Worm (Caenorhabditis elegans) whole organism, mixed stage, embryonic: ENCODE results near the gene mrps-28.

Experiments
- M03D4.4 ChIP-seq: sonication (generic microtip); optimal IDR thresholded peaks from 2 replicates; lab custom pipeline; 2017; ENCODE audit warnings: mild to moderate bottlenecking, missing genetic modification characterization, missing compliant biosample characterization
- blmp-1 ChIP-seq: fragments of 150-350 bp; optimal IDR thresholded peaks from 2 replicates; lab custom pipeline; 2014; ENCODE audit warnings: missing biosample characterization, missing genetic modification characterization
- ceh-39 ChIP-seq: fragments of 150-350 bp; optimal IDR thresholded peaks from 2 replicates; lab custom pipeline; 2014; ENCODE audit warnings: missing biosample characterization, missing genetic modification characterization
- ceh-43 ChIP-seq: fragments of 200-800 bp; sonication (Bioruptor generic); optimal IDR thresholded peaks from 2 replicates; lab custom pipeline; 2018; ENCODE audit warnings: mild to moderate bottlenecking, missing genetic modification characterization, moderate library complexity, missing compliant biosample characterization
- ceh-83 ChIP-seq: fragments of 200-800 bp; sonication (Bioruptor generic); optimal IDR thresholded peaks from 2 replicates; lab custom pipeline; 2018; ENCODE audit warnings: mild to moderate bottlenecking, missing genetic modification characterization, missing compliant biosample characterization
- ces-1 ChIP-seq: fragments of 150-350 bp; optimal IDR thresholded peaks from 2 replicates; lab custom pipeline; 2014; ENCODE audit warnings: missing biosample characterization, missing genetic modification reagents, missing genetic modification characterization
- cnd-1 ChIP-seq: fragments of 200-800 bp; sonication (Bioruptor generic); optimal IDR thresholded peaks from 2 replicates; lab custom pipeline; 2018; ENCODE audit warnings: mild to moderate bottlenecking, missing genetic modification characterization, missing compliant biosample characterization
- drap-1 ChIP-seq: fragments of 200-800 bp; sonication (Bioruptor generic); optimal IDR thresholded peaks from 3 replicates; lab custom pipeline; 2018; ENCODE audit warnings: mild to moderate bottlenecking, missing genetic modification characterization, missing compliant biosample characterization
- elt-1 ChIP-seq: sonication (generic microtip); optimal IDR thresholded peaks from 2 replicates; lab custom pipeline; 2017; ENCODE audit warnings: missing genetic modification characterization, mild to moderate bottlenecking, missing compliant biosample characterization, antibody characterized with exemption, moderate library complexity, borderline replicate concordance; ENCODE audit not compliant: insufficient read depth
- elt-3 ChIP-seq: fragments of 150-350 bp; optimal IDR thresholded peaks from 2 replicates; lab custom pipeline; 2014; ENCODE audit warnings: missing biosample characterization, missing genetic modification characterization
- flh-1 ChIP-seq: fragments of 200-800 bp; sonication (Bioruptor generic); optimal IDR thresholded peaks from 2 replicates; lab custom pipeline; 2018; ENCODE audit warnings: mild to moderate bottlenecking, missing genetic modification characterization, moderate library complexity, missing compliant biosample characterization
- ham-2 ChIP-seq: fragments of 200-800 bp; sonication (Bioruptor generic); optimal IDR thresholded peaks from 2 replicates; lab custom pipeline; 2018; ENCODE audit warnings: mild to moderate bottlenecking, missing genetic modification characterization, missing compliant biosample characterization
- hlh-1 ChIP-seq: fragments of 150-350 bp; optimal IDR thresholded peaks from 2 replicates; lab custom pipeline; 2014; ENCODE audit warnings: missing biosample characterization, missing genetic modification reagents, missing genetic modification characterization
- lin-13 ChIP-seq: fragments of 150-350 bp; optimal IDR thresholded peaks from 2 replicates; lab custom pipeline; 2014; ENCODE audit warnings: missing biosample characterization, missing genetic modification characterization
- lin-32 ChIP-seq: fragments of 200-800 bp; sonication (Bioruptor generic); optimal IDR thresholded peaks from 2 replicates; lab custom pipeline; 2018; ENCODE audit warnings: mild to moderate bottlenecking, missing genetic modification characterization, missing compliant biosample characterization
- lsy-2 ChIP-seq: fragments of 150-350 bp; optimal IDR thresholded peaks from 2 replicates; lab custom pipeline; 2014; ENCODE audit warnings: missing biosample characterization, missing genetic modification characterization
- mab-5 ChIP-seq: fragments of 150-350 bp; optimal IDR thresholded peaks from 2 replicates; lab custom pipeline; 2014; ENCODE audit warnings: missing biosample characterization, missing genetic modification characterization
- mep-1 ChIP-seq: fragments of 150-350 bp; optimal IDR thresholded peaks from 2 replicates; lab custom pipeline; 2017; ENCODE audit warnings: missing biosample characterization, missing genetic modification reagents, missing genetic modification characterization, inconsistent platforms
- mls-2 ChIP-seq: sonication (generic microtip); optimal IDR thresholded peaks from 2 replicates; lab custom pipeline; 2016; ENCODE audit warnings: mild to moderate bottlenecking, missing genetic modification characterization, moderate library complexity, missing compliant biosample characterization
- nhr-12 ChIP-seq: fragments of 150-350 bp; optimal IDR thresholded peaks from 2 replicates; lab custom pipeline; 2014; ENCODE audit warnings: missing biosample characterization, missing genetic modification characterization
- nhr-2 ChIP-seq: fragments of 150-350 bp; optimal IDR thresholded peaks from 2 replicates; lab custom pipeline; 2014; ENCODE audit warnings: missing biosample characterization, missing genetic modification characterization
- nhr-237 ChIP-seq: fragments of 150-350 bp; optimal IDR thresholded peaks from 2 replicates; lab custom pipeline; 2014; ENCODE audit warnings: missing biosample characterization, missing genetic modification characterization
- nhr-28 ChIP-seq: fragments of 150-350 bp; optimal IDR thresholded peaks from 2 replicates; lab custom pipeline; 2014; ENCODE audit warnings: missing biosample characterization, missing genetic modification characterization
- pha-4 ChIP-seq: fragments of 150-350 bp; optimal IDR thresholded peaks from 2 replicates; lab custom pipeline; 2018; ENCODE audit warnings: missing biosample characterization, missing genetic modification reagents, missing genetic modification characterization
- sem-2 ChIP-seq: fragments of 200-800 bp; sonication (Bioruptor generic); optimal IDR thresholded peaks from 2 replicates; lab custom pipeline; 2018; ENCODE audit warnings: mild to moderate bottlenecking, missing genetic modification characterization, missing compliant biosample characterization
- snpc-4 ChIP-seq: fragments of 150-350 bp; optimal IDR thresholded peaks from 2 replicates; lab custom pipeline; 2014; ENCODE audit warnings: missing biosample characterization, missing genetic modification characterization
- sptf-1 ChIP-seq: sonication (generic microtip); optimal IDR thresholded peaks from 2 replicates; lab custom pipeline; 2017; ENCODE audit warnings: mild to moderate bottlenecking, missing genetic modification characterization, moderate library complexity, missing compliant biosample characterization
- tbx-8 ChIP-seq: fragments of 200-800 bp; sonication (Bioruptor generic); optimal IDR thresholded peaks from 2 replicates; lab custom pipeline; 2018; ENCODE audit warnings: mild to moderate bottlenecking, missing genetic modification characterization, moderate library complexity, missing compliant biosample characterization
- unc-120 ChIP-seq: sonication (generic microtip); optimal IDR thresholded peaks from 2 replicates; lab custom pipeline; 2017; ENCODE audit warnings: missing genetic modification characterization, missing compliant biosample characterization; ENCODE audit not compliant: poor library complexity, severe bottlenecking
- unc-39 ChIP-seq: fragments of 150-350 bp; optimal IDR thresholded peaks from 2 replicates; lab custom pipeline; 2014; ENCODE audit warnings: missing biosample characterization, missing genetic modification characterization
- unc-62 ChIP-seq: fragments of 150-350 bp; optimal IDR thresholded peaks from 2 replicates; lab custom pipeline; 2014; ENCODE audit warnings: missing biosample characterization, missing genetic modification reagents, missing genetic modification characterization
- zip-8 ChIP-seq: fragments of 150-350 bp; optimal IDR thresholded peaks from 2 replicates; lab custom pipeline; 2014; ENCODE audit warnings: missing biosample characterization, missing genetic modification characterization
- ztf-11 ChIP-seq: fragments of 150-350 bp; optimal IDR thresholded peaks from 2 replicates; lab custom pipeline; 2014; ENCODE audit warnings: missing biosample characterization, missing genetic modification characterization

mrps-28 gene

ce11 chrV:19623523-19624312 lies 20.3 kb upstream of the mrps-28 start:
- TF ChIP-seq nhr-12 (no peak), unc-39 (tag; lab: Kevin White, UChicago) (no peak), sem-2 (GFP tag; lab: Kevin White, UChicago) (no peak), drap-1 (GFP tag; lab: Kevin White, UChicago) (no peak), elt-1 (tag; lab: Kevin White, UChicago) (peak; percentile 64), lin-13 (tag; lab: Kevin White, UChicago) (no peak), ham-2 (GFP tag; lab: Kevin White, UChicago) (peak; percentile 36), ceh-39 (tag; lab: Kevin White, UChicago) (no peak), unc-62 (GFP tag; lab: Kevin White, UChicago) (no peak)

DNA sequence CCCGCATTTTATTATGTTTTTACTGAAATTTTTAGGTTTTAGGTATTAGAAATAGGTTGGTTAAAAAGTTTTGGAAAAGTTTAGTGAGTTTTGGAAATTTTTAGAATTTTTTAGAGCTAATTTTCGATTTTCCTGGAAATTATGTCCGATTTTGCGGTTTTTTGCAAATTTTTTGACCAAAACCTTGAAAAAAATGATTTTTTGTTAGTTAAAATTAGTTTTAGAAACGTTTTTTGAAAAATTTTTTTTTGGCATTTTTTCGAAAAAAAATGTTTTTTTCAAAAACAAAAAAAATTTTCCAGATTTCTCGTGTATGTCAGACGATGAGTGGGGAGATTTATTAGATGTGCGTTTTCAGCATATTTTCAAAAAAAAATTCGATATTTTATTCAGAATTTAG lies 19.3 kb upstream of the mrps-28 start, which contains the start of gene dyf-19:
TSS of gene dyf-19 (plus strand) at position 301 of the 400 bp plus-strand sequence.
- no peak for TF ChIP-seq lin-32
- TF ChIP-seq nhr-2 = no peak
- TF ChIP-seq sptf-1 (tag; lab: Kevin White, UChicago) = no peak
- no peak for TF ChIP-seq cnd-1 (tag; lab: Kevin White, UChicago)
- no peak for TF ChIP-seq ztf-11 (tag; lab: Kevin White, UChicago)
- TF ChIP-seq mls-2 (tag; lab: Kevin White, UChicago) = no peak
- no peak for TF ChIP-seq unc-120 (tag; lab: Kevin White, UChicago)
- TF ChIP-seq nhr-12 = no peak
- TF ChIP-seq mep-1 (tag; lab: Kevin White, UChicago) = no peak
- TF ChIP-seq flh-1 (GFP tag; lab: Kevin White, UChicago) = no peak
- TF ChIP-seq nhr-237 = no peak
- TF ChIP-seq ceh-83 (GFP tag; lab: Kevin White, UChicago) = no peak
- no peak for TF ChIP-seq ces-1
- no peak for TF ChIP-seq zip-8 (tag; lab: Kevin White, UChicago)
- no peak for TF ChIP-seq snpc-4
- TF ChIP-seq elt-3 (tag; lab: Kevin White, UChicago) = no peak
- no peak for TF ChIP-seq blmp-1 (tag; lab: Kevin White, UChicago)
- no peak for TF ChIP-seq sem-2 (GFP tag; lab: Kevin White, UChicago)
- TF ChIP-seq, all 35 proteins: peak for 0

DNA sequence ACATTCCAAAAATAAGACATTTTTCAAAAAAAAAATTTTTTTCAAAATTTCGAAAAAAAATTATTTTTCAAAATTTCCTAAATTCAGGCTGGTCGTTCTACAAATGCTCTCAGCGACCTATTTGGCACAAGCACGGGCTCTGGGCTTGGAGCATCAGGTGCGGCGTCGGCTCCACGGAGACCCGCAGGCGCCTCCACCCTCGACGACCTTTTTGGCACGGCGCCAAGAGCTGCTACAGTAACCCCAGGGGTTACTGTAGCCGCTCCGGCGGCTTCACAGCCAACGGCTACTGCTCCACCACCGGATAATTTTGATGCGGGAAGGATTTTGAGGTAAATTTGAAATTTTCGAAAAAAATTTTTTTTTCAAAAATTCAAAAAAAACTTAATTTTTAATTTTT lies 18.3 kb upstream of the mrps-28 start:
- no peak for TF ChIP-seq unc-62 (GFP tag; lab: Kevin White, UChicago)
- no peak for TF ChIP-seq tbx-8 (GFP tag; lab: Kevin White, UChicago)
- TF ChIP-seq mab-5 (tag; lab: Kevin White, UChicago) = no peak
- TF ChIP-seq ham-2 (GFP tag; lab: Kevin White, UChicago) = no peak
- TF ChIP-seq ces-1 = no peak
- no peak for TF ChIP-seq ceh-83 (GFP tag; lab: Kevin White, UChicago)
- TF ChIP-seq lin-13 (tag; lab: Kevin White, UChicago) = no peak
- TF ChIP-seq pha-4 = no peak
- TF ChIP-seq mls-2 (tag; lab: Kevin White, UChicago) = no peak
- no peak for TF ChIP-seq lin-32
- no peak for TF ChIP-seq drap-1 (GFP tag; lab: Kevin White, UChicago)
- no peak for TF ChIP-seq elt-1 (tag; lab: Kevin White, UChicago)
- no peak for TF ChIP-seq hlh-1 (tag; lab: Kevin White, UChicago)
- no peak for TF ChIP-seq nhr-28 (tag; lab: Kevin White, UChicago)
- no peak for TF ChIP-seq snpc-4
- no peak for TF ChIP-seq M03D4.4 (tag; lab: Kevin White, UChicago)
- no peak for TF ChIP-seq unc-39 (tag; lab: Kevin White, UChicago)
- no peak for TF ChIP-seq ceh-43 (GFP tag; lab: Kevin White, UChicago)
- TF ChIP-seq nhr-2 = no peak

- TF ChIP-seq ceh-43 (GFP tag; lab: Kevin White, UChicago) (no peak), lin-13 (tag; lab: Kevin White, UChicago) (no peak), blmp-1 (tag; lab: Kevin White, UChicago) (no peak), elt-3 (tag; lab: Kevin White, UChicago) (no peak), lsy-2 (tag; lab: Kevin White, UChicago) (no peak), unc-120 (tag; lab: Kevin White, UChicago) (no peak), pha-4 (no peak), drap-1 (GFP tag; lab: Kevin White, UChicago) (no peak), nhr-28 (tag; lab: Kevin White, UChicago) (no peak), mep-1 (tag; lab: Kevin White, UChicago) (no peak), unc-62 (GFP tag; lab: Kevin White, UChicago) (no peak), lin-32 (no peak), nhr-237 (no peak), ceh-83 (GFP tag; lab: Kevin White, UChicago) (no peak), mls-2 (tag; lab: Kevin White, UChicago) (no peak)
- TF ChIP-seq, all 35 proteins: peak for 0
These were observed 14.5 kb upstream of the mrps-28 start for ce11 chrV:19629544-19629943.
